Fruit fly (Drosophila melanogaster) whole organism: ENCODE measurements around the gene CG44153.

ENCODE experiments used
- psq ChIP-seq: fragments of >200 bp; optimal IDR thresholded peaks from 2 replicates; lab custom pipeline; 2017
- usp ChIP-seq: fragments of >200 bp; optimal IDR thresholded peaks from 2 replicates; lab custom pipeline; 2017; ENCODE audit warnings: missing biosample characterization, missing genetic modification characterization, mixed read lengths

dm6 chr2L:10154395-10154794 is 25.7 kb downstream of the CG44153 start:
- no peak for TF ChIP-seq usp (GFP tag; lab: Kevin White, UChicago)
- TF ChIP-seq psq (lab: Kevin White, UChicago): no peak
